Worm (Caenorhabditis elegans): ENCODE measurements around the gene chil-10.

The chil-10 gene

ce11 chrX:943698-944097 lies 14.0 kb upstream of the chil-10 start:
- peak; percentile 44; the same call in 1 of the 2 replicates for TF ChIP-seq set-16 (GFP tag; IDR thresholded peaks at IDR 0.05)
- peak; percentile 78; the same call in 1 of the 2 replicates for TF ChIP-seq F44E2.7 (GFP tag; IDR thresholded peaks at IDR 0.05)
- peak; percentile 58; the same call in 1 of the 2 replicates for TF ChIP-seq dmd-8 (GFP tag; IDR thresholded peaks at IDR 0.05)
- TF ChIP-seq tra-1 (GFP tag; IDR thresholded peaks at IDR 0.05) = 0 out of 2 replicates have a peak, but pooled peaks have one; percentile 42
- peak; percentile 32; the same call in 1 of the 2 replicates for TF ChIP-seq lim-7 (GFP tag; IDR thresholded peaks at IDR 0.05)

- TF ChIP-seq dve-1 (tag; optimal IDR thresholded peaks at IDR 0.05; ENCODE audit: insufficient read depth) (peak; percentile 77), lin-15B (tag; optimal IDR thresholded peaks at IDR 0.05) (no peak), ama-1 (optimal IDR thresholded peaks at IDR 0.05) (no peak), saeg-2 (GFP tag; IDR thresholded peaks at IDR 0.05) (no peak), jun-1 (tag; optimal IDR thresholded peaks at IDR 0.05) (no peak), arid-1 (GFP tag; conservative IDR thresholded peaks at IDR 0.05) (no peak), nhr-25 (tag; optimal IDR thresholded peaks at IDR 0.05; ENCODE audit: borderline replicate concordance, insufficient read depth) (no peak), attf-4 (tag; optimal IDR thresholded peaks at IDR 0.05) (no peak), daf-12 (tag; optimal IDR thresholded peaks at IDR 0.05) (no peak), gei-8 (GFP tag; optimal IDR thresholded peaks at IDR 0.05) (no peak), nhr-111 (GFP tag; optimal IDR thresholded peaks at IDR 0.05) (no peak), madf-9 (GFP tag; conservative IDR thresholded peaks at IDR 0.05) (no peak), T26A8.4 (GFP tag; IDR thresholded peaks at IDR 0.05) (0 out of 2 replicates have a peak, but pooled peaks have one; percentile 44), F37D6.2 (tag; optimal IDR thresholded peaks at IDR 0.05) (no peak), egl-43 (GFP tag; IDR thresholded peaks at IDR 0.05) (no peak), rbr-2 (tag; optimal IDR thresholded peaks at IDR 0.05) (no peak), egl-27 (tag; optimal IDR thresholded peaks at IDR 0.05) (no peak), spr-1 (tag; optimal IDR thresholded peaks at IDR 0.05) (no peak), ctbp-1 (GFP tag; IDR thresholded peaks at IDR 0.05) (no peak), hlh-30 (tag; optimal IDR thresholded peaks at IDR 0.05; ENCODE audit: insufficient read depth) (peak; percentile 79), mxl-2 (GFP tag; conservative IDR thresholded peaks at IDR 0.05) (no peak), Y75B8A.6 (GFP tag; IDR thresholded peaks at IDR 0.05) (no peak), lin-29 (GFP tag; IDR thresholded peaks at IDR 0.05) (no peak), madf-5 (GFP tag; IDR thresholded peaks at IDR 0.05) (no peak), duxl-1 (tag; optimal IDR thresholded peaks at IDR 0.05; ENCODE audit: poor library complexity) (no peak), mep-1 (tag; optimal IDR thresholded peaks at IDR 0.05) (peak; percentile 22), lin-39 (tag; optimal IDR thresholded peaks at IDR 0.05) (no peak), daf-8 (GFP tag; IDR thresholded peaks at IDR 0.05) (no peak), unc-39 (tag; optimal IDR thresholded peaks at IDR 0.05) (no peak), cey-2 (tag; optimal IDR thresholded peaks at IDR 0.05; ENCODE audit: borderline replicate concordance, insufficient read depth) (no peak), hif-1 (tag; optimal IDR thresholded peaks at IDR 0.05) (peak in 1 of 2 experiments; percentile 22), ceh-82 (tag; optimal IDR thresholded peaks at IDR 0.05) (no peak), nhr-42 (GFP tag; IDR thresholded peaks at IDR 0.05) (0 out of 2 replicates have a peak, but pooled peaks have one; percentile 29), pqm-1 (tag; optimal IDR thresholded peaks at IDR 0.05) (peak; percentile 43), lsy-2 (tag; optimal IDR thresholded peaks at IDR 0.05) (no peak), lim-7 (GFP tag; IDR thresholded peaks at IDR 0.05) (no peak), aly-2 (tag; optimal IDR thresholded peaks at IDR 0.05) (no peak), nhr-76 (tag; optimal IDR thresholded peaks at IDR 0.05) (no peak), ZK546.5 (tag; optimal IDR thresholded peaks at IDR 0.05) (no peak), vab-7 (GFP tag; IDR thresholded peaks at IDR 0.05) (no peak), set-16 (GFP tag; IDR thresholded peaks at IDR 0.05) (no peak), zip-2 (tag; optimal IDR thresholded peaks at IDR 0.05) (no peak), pha-4 (GFP tag; IDR thresholded peaks at IDR 0.05) (no peak), pha-4 (tag; optimal IDR thresholded peaks at IDR 0.05) (no peak), zfp-2 (tag; optimal IDR thresholded peaks at IDR 0.05) (no peak), Y5F2A.4 (GFP tag; optimal IDR thresholded peaks at IDR 0.05) (no peak)
These were observed 12.0 kb upstream of the chil-10 start for ce11 chrX:945669-946068.
